Worm (Caenorhabditis elegans) whole organism, L2 larva: ENCODE results near the gene ZK697.1.

ENCODE experiments used
- C34F6.9 ChIP-seq: fragments of 150-350 bp; optimal IDR thresholded peaks from 2 replicates; lab custom pipeline; 2014; ENCODE audit warnings: missing biosample characterization, missing genetic modification characterization
- F13H6.1 ChIP-seq: sonication (generic microtip); optimal IDR thresholded peaks from 2 replicates; lab custom pipeline; 2016; ENCODE audit warnings: missing genetic modification characterization, missing compliant biosample characterization
- R02D3.7 ChIP-seq: fragments of 150-350 bp; optimal IDR thresholded peaks from 2 replicates; lab custom pipeline; 2014; ENCODE audit warnings: missing biosample characterization, missing genetic modification characterization
- Y55F3AM.14 ChIP-seq: fragments of 200-800 bp; sonication (Bioruptor generic); optimal IDR thresholded peaks from 2 replicates; lab custom pipeline; 2018; ENCODE audit warnings: mild to moderate bottlenecking, missing genetic modification characterization, missing compliant biosample characterization
- ZK546.5 ChIP-seq: sonication (generic microtip); optimal IDR thresholded peaks from 2 replicates; lab custom pipeline; 2017; ENCODE audit warnings: missing biosample characterization, missing genetic modification characterization
- alr-1 ChIP-seq: fragments of 150-350 bp; optimal IDR thresholded peaks from 2 replicates; lab custom pipeline; 2014; ENCODE audit warnings: missing biosample characterization, missing genetic modification characterization
- blmp-1 ChIP-seq: sonication (generic microtip); optimal IDR thresholded peaks from 2 replicates; lab custom pipeline; 2017; ENCODE audit warnings: missing genetic modification characterization, mild to moderate bottlenecking, missing compliant biosample characterization, antibody characterized with exemption, moderate library complexity; ENCODE audit not compliant: insufficient read depth
- ceh-16 ChIP-seq: fragments of 150-350 bp; optimal IDR thresholded peaks from 2 replicates; lab custom pipeline; 2014; ENCODE audit warnings: missing biosample characterization, missing genetic modification characterization
- ceh-82 ChIP-seq: fragments of 150-350 bp; optimal IDR thresholded peaks from 2 replicates; lab custom pipeline; 2014; ENCODE audit warnings: missing biosample characterization, missing genetic modification characterization
- crh-2 ChIP-seq: sonication (generic microtip); optimal IDR thresholded peaks from 2 replicates; lab custom pipeline; 2017; ENCODE audit warnings: missing biosample characterization, missing genetic modification characterization
- dmd-4 ChIP-seq: sonication (generic microtip); optimal IDR thresholded peaks from 2 replicates; lab custom pipeline; 2017; ENCODE audit warnings: missing biosample characterization, missing genetic modification characterization
- egl-27 ChIP-seq: sonication (generic microtip); optimal IDR thresholded peaks from 3 replicates; lab custom pipeline; 2017; ENCODE audit warnings: missing biosample characterization, missing genetic modification reagents, missing genetic modification characterization
- elt-1 ChIP-seq: fragments of 150-350 bp; optimal IDR thresholded peaks from 2 replicates; lab custom pipeline; 2014; ENCODE audit warnings: missing biosample characterization, missing genetic modification characterization
- fos-1 ChIP-seq: fragments of 150-350 bp; optimal IDR thresholded peaks from 2 replicates; lab custom pipeline; 2014; ENCODE audit warnings: missing biosample characterization, missing genetic modification characterization
- gmeb-1 ChIP-seq: fragments of 150-350 bp; optimal IDR thresholded peaks from 2 replicates; lab custom pipeline; 2014; ENCODE audit warnings: missing biosample characterization, missing genetic modification characterization
- lin-13 ChIP-seq: fragments of 150-350 bp; optimal IDR thresholded peaks from 2 replicates; lab custom pipeline; 2014; ENCODE audit warnings: missing biosample characterization, missing genetic modification reagents, missing genetic modification characterization
- lin-39 ChIP-seq: fragments of 150-350 bp; optimal IDR thresholded peaks from 2 replicates; lab custom pipeline; 2014; ENCODE audit warnings: missing biosample characterization, missing genetic modification reagents, missing genetic modification characterization
- lsy-2 ChIP-seq, 2 experiments: fragments of 150-350 bp in 1 of 2; sonication (generic microtip) in 1 of 2; optimal IDR thresholded peaks; 2 replicates each; lab custom pipeline; 2014 to 2017; ENCODE audit warnings: missing biosample characterization in 2 of 2, missing genetic modification characterization in 2 of 2
- mab-5 ChIP-seq: fragments of 150-350 bp; optimal IDR thresholded peaks from 2 replicates; lab custom pipeline; 2014; ENCODE audit warnings: missing biosample characterization, missing genetic modification characterization
- mdl-1 ChIP-seq, 2 experiments: fragments of 150-350 bp in 1 of 2; sonication (generic microtip) in 1 of 2; optimal IDR thresholded peaks; 2 replicates each; lab custom pipeline; 2017; ENCODE audit warnings: missing biosample characterization in 2 of 2, missing genetic modification characterization in 2 of 2
- nhr-11 ChIP-seq: fragments of 150-350 bp; optimal IDR thresholded peaks from 2 replicates; lab custom pipeline; 2014; ENCODE audit warnings: missing biosample characterization, missing genetic modification characterization
- nhr-12 ChIP-seq: fragments of 150-350 bp; optimal IDR thresholded peaks from 2 replicates; lab custom pipeline; 2014; ENCODE audit warnings: missing biosample characterization, missing genetic modification characterization
- nhr-129 ChIP-seq: fragments of 150-350 bp; optimal IDR thresholded peaks from 2 replicates; lab custom pipeline; 2014; ENCODE audit warnings: missing biosample characterization, missing genetic modification characterization
- nhr-21 ChIP-seq: fragments of 150-350 bp; optimal IDR thresholded peaks from 2 replicates; lab custom pipeline; 2014; ENCODE audit warnings: missing biosample characterization, missing genetic modification characterization
- nhr-237 ChIP-seq: fragments of 150-350 bp; optimal IDR thresholded peaks from 2 replicates; lab custom pipeline; 2014; ENCODE audit warnings: missing biosample characterization, missing genetic modification characterization
- nhr-25 ChIP-seq: fragments of 150-350 bp; sonication (generic microtip); optimal IDR thresholded peaks from 3 replicates; lab custom pipeline; 2014; ENCODE audit warnings: missing biosample characterization, missing genetic modification characterization
- nhr-6 ChIP-seq: fragments of 150-350 bp; optimal IDR thresholded peaks from 2 replicates; lab custom pipeline; 2014; ENCODE audit warnings: missing biosample characterization, missing genetic modification characterization
- nhr-77 ChIP-seq: fragments of 150-350 bp; optimal IDR thresholded peaks from 2 replicates; lab custom pipeline; 2014; ENCODE audit warnings: missing biosample characterization, missing genetic modification characterization
- peb-1 ChIP-seq: fragments of 150-350 bp; optimal IDR thresholded peaks from 2 replicates; lab custom pipeline; 2014; ENCODE audit warnings: missing biosample characterization, missing genetic modification characterization
- sem-4 ChIP-seq: fragments of 150-350 bp; optimal IDR thresholded peaks from 2 replicates; lab custom pipeline; 2014; ENCODE audit warnings: missing biosample characterization, missing genetic modification reagents, missing genetic modification characterization
- skn-1 ChIP-seq: sonication (generic microtip); optimal IDR thresholded peaks from 2 replicates; lab custom pipeline; 2017; ENCODE audit warnings: missing biosample characterization, missing genetic modification characterization
- sma-3 ChIP-seq: sonication (generic microtip); optimal IDR thresholded peaks from 2 replicates; lab custom pipeline; 2016; ENCODE audit warnings: missing genetic modification reagents, missing genetic modification characterization, missing compliant biosample characterization
- snpc-4 ChIP-seq: fragments of 150-350 bp; optimal IDR thresholded peaks from 2 replicates; lab custom pipeline; 2014; ENCODE audit warnings: missing biosample characterization, missing genetic modification characterization
- unc-55 ChIP-seq: fragments of 150-350 bp; sonication (generic microtip); optimal IDR thresholded peaks from 3 replicates; lab custom pipeline; 2014; ENCODE audit warnings: missing biosample characterization, missing genetic modification reagents, missing genetic modification characterization
- unc-62 ChIP-seq: fragments of 150-350 bp; optimal IDR thresholded peaks from 2 replicates; lab custom pipeline; 2014; ENCODE audit warnings: missing biosample characterization, missing genetic modification reagents, missing genetic modification characterization
- ztf-1 ChIP-seq: fragments of 200-800 bp; sonication (Bioruptor generic); conservative IDR thresholded peaks from 2 replicates; pipeline ENCODE4 v1.3.6; 2022; ENCODE audit warnings: missing genetic modification characterization, missing compliant biosample characterization
- ztf-11 ChIP-seq: sonication (generic microtip); optimal IDR thresholded peaks from 2 replicates; lab custom pipeline; 2017; ENCODE audit warnings: missing biosample characterization, missing genetic modification characterization
- ztf-4 ChIP-seq: fragments of 150-350 bp; optimal IDR thresholded peaks from 2 replicates; lab custom pipeline; 2014; ENCODE audit warnings: missing biosample characterization, missing genetic modification characterization

ZK697.1 gene

ce11 chrV:1719927-1720326 is 32.7 kb upstream of the ZK697.1 start, which contains the start of gene srw-102:
Gene srw-102 (plus strand): TSS chrV:1720227.
- no peak for TF ChIP-seq ZK546.5 (tag; lab: Kevin White, UChicago)
- TF ChIP-seq ceh-82 = no peak
- TF ChIP-seq nhr-237 = no peak

DNA sequence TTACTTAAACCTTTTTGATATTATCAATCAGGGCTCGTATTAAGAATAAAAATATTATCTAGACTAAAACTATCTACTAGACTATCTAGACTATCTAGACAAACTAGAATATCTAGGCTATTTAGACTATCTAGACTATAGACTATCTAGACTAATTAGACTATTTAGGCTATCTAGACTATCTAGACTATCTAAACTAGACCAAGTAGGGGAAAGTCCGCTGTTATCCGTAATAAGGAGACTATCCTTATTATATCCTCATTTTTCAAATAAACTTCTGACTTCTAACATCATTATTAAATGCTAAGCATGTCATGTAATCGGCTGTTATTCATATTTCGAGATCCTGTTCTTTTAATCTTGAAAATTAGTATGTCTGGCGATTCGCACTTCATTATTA is 30.6 kb upstream of the ZK697.1 start, which contains the start of gene srw-101:
srw-101 (plus strand) TSS at position 301 of the 400 bp plus-strand sequence.
- TF ChIP-seq nhr-25 (no peak), skn-1 (tag; lab: Kevin White, UChicago) (no peak), nhr-21 (tag; lab: Kevin White, UChicago) (no peak), ztf-1 (no peak), elt-1 (no peak)

DNA sequence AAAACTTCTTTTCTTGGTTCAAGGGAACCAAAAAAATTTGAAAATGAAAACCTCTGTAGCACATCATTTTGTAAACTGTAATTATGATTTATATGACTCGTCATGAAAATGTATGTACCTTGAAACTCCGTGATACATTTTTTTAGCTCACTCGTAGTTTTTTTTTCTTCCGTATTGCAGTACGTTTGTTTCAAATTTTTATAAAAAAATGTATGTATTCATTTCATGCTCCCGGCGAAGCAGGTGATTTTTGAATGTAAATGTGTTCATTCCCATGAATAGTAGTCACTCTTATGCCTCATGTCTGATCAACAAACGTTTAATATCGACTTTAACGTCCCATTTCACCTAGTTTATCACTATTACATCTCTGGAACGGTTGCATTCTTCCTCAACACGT is 27.2 kb upstream of the ZK697.1 start, which contains the start of gene sri-27:
sri-27 (plus strand) TSS at position 301 of the 400 bp plus-strand sequence.
- no peak for TF ChIP-seq ceh-16
- no peak for TF ChIP-seq sem-4 (tag; lab: Kevin White, UChicago)
- TF ChIP-seq R02D3.7 (tag; lab: Kevin White, UChicago) = no peak
- no peak for TF ChIP-seq crh-2 (tag; lab: Kevin White, UChicago)
- TF ChIP-seq snpc-4 (tag; lab: Kevin White, UChicago) = no peak
- no peak for TF ChIP-seq ztf-11 (tag; lab: Kevin White, UChicago)
- TF ChIP-seq unc-62 (GFP tag; lab: Kevin White, UChicago) = no peak
- TF ChIP-seq gmeb-1 (tag; lab: Kevin White, UChicago) = no peak

- TF ChIP-seq F13H6.1 (tag; lab: Kevin White, UChicago) (no peak), unc-55 (GFP tag; lab: Kevin White, UChicago) (no peak), nhr-129 (no peak), nhr-25 (no peak), skn-1 (tag; lab: Kevin White, UChicago) (no peak), nhr-12 (tag; lab: Kevin White, UChicago) (no peak), peb-1 (tag; lab: Kevin White, UChicago) (no peak)
Observed at ce11 chrV:1731918-1732317, 20.7 kb upstream of the ZK697.1 start, which contains the start of gene gst-21. Gene gst-21 (minus strand): TSS chrV:1732018.

DNA sequence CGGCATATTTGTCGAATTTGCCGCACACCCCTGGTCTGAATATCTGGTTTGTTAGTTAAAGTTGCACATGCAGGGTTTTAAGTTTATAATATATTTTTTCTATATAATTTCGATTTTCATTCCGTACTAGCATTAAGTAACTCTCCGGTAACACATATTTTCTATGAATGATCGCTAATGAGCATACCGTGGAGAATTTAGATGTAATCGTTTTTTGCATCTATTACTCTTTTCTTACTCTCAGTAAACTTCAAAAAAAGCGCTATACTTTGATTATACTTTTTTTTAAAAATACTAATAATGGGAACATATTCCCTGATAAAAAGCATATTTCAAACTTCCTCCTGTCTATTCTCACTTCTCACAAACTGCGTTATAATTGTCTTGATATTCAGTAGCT is 18.0 kb upstream of the ZK697.1 start, which contains the start of gene str-160:
str-160 (plus strand) TSS at position 301 of the 400 bp plus-strand sequence.
- TF ChIP-seq nhr-129 (no peak), nhr-77 (tag; lab: Kevin White, UChicago) (no peak), nhr-11 (no peak), blmp-1 (no peak), egl-27 (no peak)

DNA sequence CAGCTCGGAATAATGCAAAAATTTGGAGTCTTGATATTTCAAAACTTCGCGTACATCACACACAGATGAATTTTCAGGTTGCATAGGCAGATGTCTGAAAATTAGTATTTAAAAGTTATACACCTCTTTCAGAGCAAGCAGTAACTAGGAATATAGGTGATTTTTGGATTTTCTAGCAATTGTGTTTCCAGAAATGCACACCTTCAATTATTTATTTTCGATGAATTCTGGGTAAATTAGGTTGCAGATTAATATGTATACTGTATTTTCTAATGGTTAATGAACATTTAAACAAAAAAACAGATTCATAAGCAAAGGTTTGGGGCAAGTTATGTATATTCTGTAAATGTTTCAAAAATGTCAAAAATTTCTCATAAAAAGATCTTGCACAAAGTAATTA is 11.5 kb upstream of the ZK697.1 start, which contains the start of gene srab-25:
srab-25 (minus strand) TSS at position 101 of the 400 bp plus-strand sequence.
- no peak for TF ChIP-seq lin-39 (tag; lab: Kevin White, UChicago)
- no peak for TF ChIP-seq ZK546.5 (tag; lab: Kevin White, UChicago)
- TF ChIP-seq ztf-4 (tag; lab: Kevin White, UChicago) = no peak
- no peak for TF ChIP-seq blmp-1
- no peak for TF ChIP-seq R02D3.7 (tag; lab: Kevin White, UChicago)
- no peak for TF ChIP-seq gmeb-1 (tag; lab: Kevin White, UChicago)
- TF ChIP-seq, all 48 proteins: peak for 0

DNA sequence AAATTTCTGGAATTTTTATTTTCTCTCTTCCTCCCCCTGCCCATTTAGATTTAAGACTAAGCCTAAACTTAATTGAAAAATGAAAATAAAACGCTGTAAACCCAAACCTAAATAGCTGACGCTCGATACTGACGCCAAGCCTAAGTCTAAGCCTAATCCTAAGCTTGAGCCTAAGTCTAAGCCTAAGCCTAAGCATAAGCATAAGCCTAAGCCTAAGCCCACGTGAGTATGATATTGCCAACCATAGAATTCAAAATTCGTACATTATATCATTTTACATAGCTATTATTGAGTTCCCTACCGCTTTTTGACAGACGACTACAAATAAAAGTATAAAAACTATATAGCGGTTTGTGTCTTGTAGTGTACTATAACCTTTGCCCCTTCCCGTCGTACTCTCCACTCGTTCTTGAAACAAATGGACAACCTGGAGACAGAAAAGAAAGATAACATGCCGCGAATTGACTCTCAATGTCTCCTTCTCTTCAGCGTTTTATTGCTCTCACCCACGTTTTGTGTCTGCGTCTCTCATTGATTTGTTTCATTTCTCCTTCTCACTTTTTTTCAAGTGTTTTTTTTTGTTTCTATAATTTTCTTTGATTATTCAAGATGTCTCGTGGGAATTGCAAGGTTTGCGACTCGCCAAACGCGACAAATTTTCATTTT is 9.3 kb upstream of the ZK697.1 start, which contains the start of gene nhr-256:
nhr-256 (plus strand) TSS at position 567 of the 666 bp plus-strand sequence.
- TF ChIP-seq nhr-6 (tag; lab: Kevin White, UChicago) (peak; percentile 11), ztf-4 (tag; lab: Kevin White, UChicago) (no peak), lsy-2 (tag; optimal IDR thresholded peaks at IDR 0.05; lab: Kevin White, UChicago) (no peak), sma-3 (GFP tag; lab: Kevin White, UChicago) (peak; percentile 64), nhr-129 (peak; percentile 69), R02D3.7 (tag; lab: Kevin White, UChicago) (no peak), C34F6.9 (tag; lab: Kevin White, UChicago) (peak; percentile 73), mdl-1 (tag; optimal IDR thresholded peaks at IDR 0.05; lab: Kevin White, UChicago) (peak in 1 of 2 experiments; percentile 40), crh-2 (tag; lab: Kevin White, UChicago) (peak; percentile 78), Y55F3AM.14 (GFP tag; lab: Kevin White, UChicago) (no peak), dmd-4 (no peak), unc-55 (GFP tag; lab: Kevin White, UChicago) (peak; percentile 80), ztf-11 (tag; lab: Kevin White, UChicago) (no peak), F13H6.1 (tag; lab: Kevin White, UChicago) (peak; percentile 79), lin-13 (GFP tag; lab: Kevin White, UChicago) (peak; percentile 44), mab-5 (tag; lab: Kevin White, UChicago) (peak; percentile 54), snpc-4 (tag; lab: Kevin White, UChicago) (peak; percentile 18), fos-1 (peak; percentile 87), egl-27 (peak; percentile 52), nhr-77 (tag; lab: Kevin White, UChicago) (no peak), sem-4 (tag; lab: Kevin White, UChicago) (peak; percentile 22), alr-1 (tag; lab: Kevin White, UChicago) (no peak), unc-62 (GFP tag; lab: Kevin White, UChicago) (no peak), blmp-1 (peak; percentile 84), nhr-21 (tag; lab: Kevin White, UChicago) (no peak), gmeb-1 (tag; lab: Kevin White, UChicago) (peak; percentile 64)
